Fruit fly (Drosophila melanogaster) whole organism, pupa: ENCODE data around the gene CG6013.

Experiments
- CG32121 ChIP-seq: fragments of 200-800 bp; sonication (Bioruptor generic); IDR thresholded peaks from 2 replicates; pipeline ENCODE4 v1.3.6; 2022; ENCODE audit warnings: missing biosample characterization, missing genetic modification characterization
- Pif1B ChIP-seq: fragments of 200-800 bp; sonication (Bioruptor generic); optimal IDR thresholded peaks from 3 replicates; lab custom pipeline; 2016; ENCODE audit warnings: missing biosample characterization, missing genetic modification characterization
- fd96Ca ChIP-seq: fragments of 200-800 bp; sonication (Bioruptor generic); IDR thresholded peaks from 3 replicates; pipeline ENCODE4 v1.3.6; 2022; ENCODE audit warnings: missing biosample characterization, missing genetic modification characterization
- gl ChIP-seq: fragments of 200-800 bp; sonication (Bioruptor generic); optimal IDR thresholded peaks from 2 replicates; lab custom pipeline; 2018; ENCODE audit warnings: missing biosample characterization, mild to moderate bottlenecking, missing genetic modification characterization

- TF ChIP-seq fd96Ca (GFP tag; lab: Robert Waterston, UW) (no peak), Pif1B (GFP tag; lab: Kevin White, UChicago) (no peak), gl (peak; percentile 13), CG32121 (GFP tag; lab: Robert Waterston, UW) (no peak)
Measured at dm6 chr3R:19060173-19060572, 28.9 kb downstream of the CG6013 start.
